Worm (Caenorhabditis elegans) whole organism, late embryonic: ENCODE results near the gene F53A9.7.
"Not testable (repeated sequence)": the region's sequence is repeated elsewhere in the genome, so short reads cannot be mapped to it uniquely, and the experiment has no call there.

Experiments used
- C08G9.2 ChIP-seq: sonication (generic microtip); optimal IDR thresholded peaks from 2 replicates; lab custom pipeline; 2016; ENCODE audit warnings: mild to moderate bottlenecking, missing genetic modification characterization, moderate library complexity, missing compliant biosample characterization
- K09A11.1 ChIP-seq: sonication (generic microtip); optimal IDR thresholded peaks from 2 replicates; lab custom pipeline; 2017; ENCODE audit warnings: antibody characterized with exemption, mild to moderate bottlenecking, missing genetic modification characterization, missing compliant biosample characterization; ENCODE audit not compliant: insufficient read depth
- T23F11.4 ChIP-seq: fragments of 200-800 bp; sonication (Bioruptor generic); optimal IDR thresholded peaks from 2 replicates; lab custom pipeline; 2018; ENCODE audit warnings: mild to moderate bottlenecking, missing genetic modification characterization, missing compliant biosample characterization
- ahr-1 ChIP-seq: sonication (generic microtip); optimal IDR thresholded peaks from 2 replicates; lab custom pipeline; 2016; ENCODE audit warnings: missing genetic modification characterization, missing compliant biosample characterization
- ceh-14 ChIP-seq: sonication (generic microtip); optimal IDR thresholded peaks from 2 replicates; lab custom pipeline; 2016; ENCODE audit warnings: missing genotype, missing genetic modification characterization, missing compliant biosample characterization
- ceh-18 ChIP-seq: sonication (generic microtip); optimal IDR thresholded peaks from 2 replicates; lab custom pipeline; 2016; ENCODE audit warnings: missing genetic modification characterization, missing compliant biosample characterization
- ceh-19 ChIP-seq: fragments of 200-800 bp; sonication (Bioruptor generic); optimal IDR thresholded peaks from 2 replicates; lab custom pipeline; 2018; ENCODE audit warnings: mild to moderate bottlenecking, missing genetic modification characterization, missing compliant biosample characterization
- ceh-2 ChIP-seq: sonication (generic microtip); optimal IDR thresholded peaks from 2 replicates; lab custom pipeline; 2016; ENCODE audit warnings: missing genotype, missing genetic modification characterization, missing compliant biosample characterization
- ceh-24 ChIP-seq: sonication (generic microtip); optimal IDR thresholded peaks from 2 replicates; lab custom pipeline; 2016; ENCODE audit warnings: mild to moderate bottlenecking, missing genetic modification characterization, missing compliant biosample characterization
- ceh-31 ChIP-seq: sonication (generic microtip); optimal IDR thresholded peaks from 2 replicates; lab custom pipeline; 2016; ENCODE audit warnings: missing genetic modification characterization, missing compliant biosample characterization
- ceh-34 ChIP-seq: sonication (generic microtip); optimal IDR thresholded peaks from 2 replicates; lab custom pipeline; 2016; ENCODE audit warnings: mild to moderate bottlenecking, missing genetic modification characterization, missing compliant biosample characterization
- ceh-48 ChIP-seq: sonication (generic microtip); optimal IDR thresholded peaks from 2 replicates; lab custom pipeline; 2016; ENCODE audit warnings: missing genetic modification characterization, inconsistent platforms, missing compliant biosample characterization
- elt-2 ChIP-seq: sonication (generic microtip); optimal IDR thresholded peaks from 2 replicates; lab custom pipeline; 2016; ENCODE audit warnings: missing genetic modification reagents, missing genetic modification characterization, missing compliant biosample characterization
- ets-4 ChIP-seq: sonication (generic microtip); optimal IDR thresholded peaks from 2 replicates; lab custom pipeline; 2016; ENCODE audit warnings: missing genetic modification characterization, missing compliant biosample characterization
- eyg-1 ChIP-seq: sonication (generic microtip); optimal IDR thresholded peaks from 2 replicates; lab custom pipeline; 2016; ENCODE audit warnings: missing genotype, missing genetic modification characterization, missing compliant biosample characterization
- fax-1 ChIP-seq: sonication (generic microtip); optimal IDR thresholded peaks from 2 replicates; lab custom pipeline; 2016; ENCODE audit warnings: missing genotype, missing genetic modification characterization, missing compliant biosample characterization
- fkh-10 ChIP-seq: fragments of 150-350 bp; optimal IDR thresholded peaks from 2 replicates; lab custom pipeline; 2014; ENCODE audit warnings: missing biosample characterization, missing genetic modification reagents, missing genetic modification characterization
- hlh-13 ChIP-seq: fragments of 200-800 bp; sonication (Bioruptor generic); optimal IDR thresholded peaks from 2 replicates; lab custom pipeline; 2018; ENCODE audit warnings: mild to moderate bottlenecking, missing genetic modification characterization, missing compliant biosample characterization
- hlh-15 ChIP-seq: sonication (generic microtip); optimal IDR thresholded peaks from 2 replicates; lab custom pipeline; 2016; ENCODE audit warnings: missing genetic modification characterization, missing compliant biosample characterization
- hlh-30 ChIP-seq: sonication (generic microtip); optimal IDR thresholded peaks from 2 replicates; lab custom pipeline; 2017; ENCODE audit warnings: antibody characterized with exemption, missing genetic modification characterization, missing compliant biosample characterization; ENCODE audit not compliant: insufficient read depth
- hlh-6 ChIP-seq: sonication (generic microtip); optimal IDR thresholded peaks from 2 replicates; lab custom pipeline; 2016; ENCODE audit warnings: missing genotype, missing genetic modification characterization, missing compliant biosample characterization
- hlh-8 ChIP-seq: sonication (generic microtip); optimal IDR thresholded peaks from 2 replicates; lab custom pipeline; 2016; ENCODE audit warnings: missing genotype, missing genetic modification characterization, missing compliant biosample characterization
- lim-6 ChIP-seq: sonication (generic microtip); optimal IDR thresholded peaks from 2 replicates; lab custom pipeline; 2016; ENCODE audit warnings: missing genetic modification characterization, missing compliant biosample characterization
- madf-2 ChIP-seq: sonication (generic microtip); optimal IDR thresholded peaks from 2 replicates; lab custom pipeline; 2017; ENCODE audit warnings: missing genetic modification characterization, missing compliant biosample characterization
- nfya-1 ChIP-seq: sonication (generic microtip); optimal IDR thresholded peaks from 2 replicates; lab custom pipeline; 2017; ENCODE audit warnings: missing genetic modification characterization, mild to moderate bottlenecking, missing compliant biosample characterization, antibody characterized with exemption, moderate library complexity
- nhr-232 ChIP-seq: sonication (generic microtip); optimal IDR thresholded peaks from 2 replicates; lab custom pipeline; 2016; ENCODE audit warnings: missing genetic modification characterization, missing compliant biosample characterization
- pat-9 ChIP-seq: fragments of 200-800 bp; sonication (Bioruptor generic); optimal IDR thresholded peaks from 2 replicates; lab custom pipeline; 2018; ENCODE audit warnings: mild to moderate bottlenecking, missing genetic modification characterization, moderate library complexity, missing compliant biosample characterization
- pha-2 ChIP-seq: sonication (generic microtip); optimal IDR thresholded peaks from 2 replicates; lab custom pipeline; 2017; ENCODE audit warnings: mild to moderate bottlenecking, missing genetic modification characterization, missing compliant biosample characterization
- pha-4 ChIP-seq: fragments of 150-350 bp; optimal IDR thresholded peaks from 2 replicates; lab custom pipeline; 2018; ENCODE audit warnings: missing biosample characterization, missing genetic modification reagents, missing genetic modification characterization
- pros-1 ChIP-seq: fragments of 150-350 bp; optimal IDR thresholded peaks from 2 replicates; lab custom pipeline; 2014; ENCODE audit warnings: missing biosample characterization, missing genetic modification reagents, missing genetic modification characterization
- ref-2 ChIP-seq: sonication (generic microtip); optimal IDR thresholded peaks from 2 replicates; lab custom pipeline; 2016; ENCODE audit warnings: missing genetic modification characterization, missing compliant biosample characterization
- rnt-1 ChIP-seq: sonication (generic microtip); optimal IDR thresholded peaks from 2 replicates; lab custom pipeline; 2016; ENCODE audit warnings: missing genetic modification characterization, missing compliant biosample characterization
- sdc-2 ChIP-seq: sonication (generic microtip); optimal IDR thresholded peaks from 2 replicates; lab custom pipeline; 2016; ENCODE audit warnings: missing genotype, missing genetic modification characterization, missing compliant biosample characterization
- tbx-2 ChIP-seq: sonication (generic microtip); optimal IDR thresholded peaks from 2 replicates; lab custom pipeline; 2016; ENCODE audit warnings: missing genetic modification characterization, missing compliant biosample characterization
- unc-42 ChIP-seq: sonication (generic microtip); optimal IDR thresholded peaks from 2 replicates; lab custom pipeline; 2016; ENCODE audit warnings: missing genotype, missing genetic modification characterization, missing compliant biosample characterization
- unc-55 ChIP-seq: sonication (generic microtip); optimal IDR thresholded peaks from 2 replicates; lab custom pipeline; 2017; ENCODE audit warnings: missing biosample characterization, missing genetic modification reagents, missing genetic modification characterization
- unc-86 ChIP-seq: sonication (generic microtip); optimal IDR thresholded peaks from 2 replicates; lab custom pipeline; 2016; ENCODE audit warnings: missing genetic modification characterization, missing compliant biosample characterization

The F53A9.7 gene

ce11 chrX:8739373-8739772, 22.7 kb upstream of the F53A9.7 start, which contains the start of gene M02D8.2:
Gene M02D8.2 (plus strand): TSS chrX:8739673.
- no peak for TF ChIP-seq ceh-24 (tag; lab: Kevin White, UChicago)
- no peak for TF ChIP-seq pros-1
- TF ChIP-seq K09A11.1 (tag; lab: Kevin White, UChicago) = no peak
- no peak for TF ChIP-seq pha-4 (tag; lab: Kevin White, UChicago)
- TF ChIP-seq hlh-13 (GFP tag; lab: Kevin White, UChicago) = no peak
- TF ChIP-seq ceh-34 (tag; lab: Kevin White, UChicago) = no peak
- TF ChIP-seq pat-9 (tag; lab: Kevin White, UChicago) = no peak
- TF ChIP-seq ceh-18 (tag; lab: Kevin White, UChicago) = no peak
- TF ChIP-seq ahr-1 (tag; lab: Kevin White, UChicago) = no peak
- no peak for TF ChIP-seq elt-2

- TF ChIP-seq T23F11.4 (GFP tag; lab: Kevin White, UChicago) (no peak), pha-4 (tag; lab: Kevin White, UChicago) (no peak), unc-42 (tag; lab: Kevin White, UChicago) (no peak), unc-86 (tag; lab: Kevin White, UChicago) (no peak), C08G9.2 (no peak), fax-1 (tag; lab: Kevin White, UChicago) (no peak), pha-2 (no peak), hlh-15 (tag; lab: Kevin White, UChicago) (no peak), lim-6 (tag; lab: Kevin White, UChicago) (no peak), hlh-6 (tag; lab: Kevin White, UChicago) (no peak), ref-2 (tag; lab: Kevin White, UChicago) (no peak), ceh-14 (tag; lab: Kevin White, UChicago) (no peak), ceh-2 (tag; lab: Kevin White, UChicago) (no peak), hlh-8 (tag; lab: Kevin White, UChicago) (no peak), ceh-19 (GFP tag; lab: Kevin White, UChicago) (no peak), nhr-232 (tag; lab: Kevin White, UChicago) (no peak), fkh-10 (no peak), eyg-1 (tag; lab: Kevin White, UChicago) (no peak), rnt-1 (tag; lab: Kevin White, UChicago) (no peak)
These were observed 21.1 kb upstream of the F53A9.7 start for ce11 chrX:8737801-8738200.

- peak; percentile 87 for TF ChIP-seq unc-55
- peak; percentile 2 for TF ChIP-seq unc-42 (tag; lab: Kevin White, UChicago)
- TF ChIP-seq ahr-1 (tag; lab: Kevin White, UChicago) = no peak
- TF ChIP-seq sdc-2 (tag; lab: Kevin White, UChicago) = peak; percentile 60
- TF ChIP-seq hlh-30 (tag; lab: Kevin White, UChicago) = peak; percentile 84
- TF ChIP-seq ceh-31 (tag; lab: Kevin White, UChicago) = peak; percentile 50
- no peak for TF ChIP-seq pha-2
- peak; percentile 7 for TF ChIP-seq elt-2
- TF ChIP-seq ref-2 (tag; lab: Kevin White, UChicago) = peak; percentile 60
- TF ChIP-seq tbx-2 (tag; lab: Kevin White, UChicago) = no peak
- peak; percentile 55 for TF ChIP-seq nfya-1 (tag; lab: Kevin White, UChicago)
- TF ChIP-seq ceh-34 (tag; lab: Kevin White, UChicago) = peak; percentile 8
- TF ChIP-seq unc-86 (tag; lab: Kevin White, UChicago) = peak; percentile 53
- peak; percentile 22 for TF ChIP-seq pha-4 (tag; lab: Kevin White, UChicago)
These were observed 20.3 kb upstream of the F53A9.7 start, which contains the start of gene M02D8.3 for ce11 chrX:8736965-8737464. Gene M02D8.3 (minus strand): TSS chrX:8737015.

- not testable (repeated sequence) for TF ChIP-seq ceh-48 (tag; lab: Kevin White, UChicago); ets-4 (tag; lab: Kevin White, UChicago); madf-2
These were observed 15.1 kb upstream of the F53A9.7 start, which contains the start of gene M02D8.6 for ce11 chrX:8731822-8732221. Gene M02D8.6 (minus strand): TSS chrX:8731922.
